Fruit fly (Drosophila melanogaster): ENCODE measurements around the gene Neto.

The Neto gene

dm6 chrX:13445695-13446094, at the start of gene Neto:
Gene Neto, plus strand, starts transcription at chrX:13445903.
- TF ChIP-seq CG11762 (GFP tag; optimal IDR thresholded peaks at IDR 0.05; ENCODE audit: insufficient read depth) (no peak), CG34406 (GFP tag; optimal IDR thresholded peaks at IDR 0.05) (no peak), CG10631 (GFP tag; optimal IDR thresholded peaks at IDR 0.05) (no peak), svp (GFP tag) (no peak), cyc (GFP tag; optimal IDR thresholded peaks at IDR 0.05) (no peak), Sox102F (GFP tag; optimal IDR thresholded peaks at IDR 0.05) (no peak), fd59A (GFP tag; optimal IDR thresholded peaks at IDR 0.05) (no peak), topi (GFP tag; optimal IDR thresholded peaks at IDR 0.05) (no peak), CG6808 (GFP tag; optimal IDR thresholded peaks at IDR 0.05) (no peak), CG8119 (GFP tag; IDR thresholded peaks at IDR 0.05) (no peak), dsx (GFP tag; optimal IDR thresholded peaks at IDR 0.05; ENCODE audit: poor library complexity, severe bottlenecking) (no peak), CG6163 (GFP tag; IDR thresholded peaks at IDR 0.05) (no peak), dac (GFP tag; optimal IDR thresholded peaks at IDR 0.05) (no peak), OdsH (GFP tag; optimal IDR thresholded peaks at IDR 0.05) (no peak)

- TF ChIP-seq fkh (GFP tag; optimal IDR thresholded peaks at IDR 0.05) (peak; percentile 39), eg (GFP tag; IDR thresholded peaks at IDR 0.05) (peak; percentile 62; the same call in 2 of the 3 replicates), CG15336 (GFP tag; IDR thresholded peaks at IDR 0.05) (no peak), CG6854 (GFP tag; optimal IDR thresholded peaks at IDR 0.05) (peak; percentile 100), CG6163 (GFP tag; IDR thresholded peaks at IDR 0.05) (peak; percentile 45; the same call in 1 of the 3 replicates), topi (GFP tag; optimal IDR thresholded peaks at IDR 0.05) (no peak), CG31627 (GFP tag; optimal IDR thresholded peaks at IDR 0.05) (no peak), Hr39 (GFP tag; optimal IDR thresholded peaks at IDR 0.05) (no peak), vri (GFP tag; optimal IDR thresholded peaks at IDR 0.05) (no peak)
Measured at dm6 chrX:13395988-13396377, 49.7 kb upstream of the Neto start.

- TF ChIP-seq Gug (GFP tag; IDR thresholded peaks at IDR 0.05) (no peak), Eip75B (GFP tag; optimal IDR thresholded peaks at IDR 0.05) (peak; percentile 28), CG31627 (GFP tag; optimal IDR thresholded peaks at IDR 0.05) (peak; percentile 60), CG9139 (GFP tag; optimal IDR thresholded peaks at IDR 0.05) (no peak), CG3032 (tag; optimal IDR thresholded peaks at IDR 0.05) (peak; percentile 12), acj6 (GFP tag; optimal IDR thresholded peaks at IDR 0.05) (peak; percentile 66), CG11902 (GFP tag; optimal IDR thresholded peaks at IDR 0.05) (peak; percentile 46), CG6276 (GFP tag; optimal IDR thresholded peaks at IDR 0.05) (peak; percentile 78), fd85E (GFP tag; optimal IDR thresholded peaks at IDR 0.05) (no peak), CG6792 (GFP tag; optimal IDR thresholded peaks at IDR 0.05) (peak; percentile 64), Hr39 (GFP tag; optimal IDR thresholded peaks at IDR 0.05) (peak; percentile 67), CG7368 (GFP tag; optimal IDR thresholded peaks at IDR 0.05) (peak; percentile 46), CG32006 (GFP tag; optimal IDR thresholded peaks at IDR 0.05) (peak; percentile 87), Sox102F (GFP tag; optimal IDR thresholded peaks at IDR 0.05) (peak; percentile 69), spab (GFP tag; optimal IDR thresholded peaks at IDR 0.05) (peak; percentile 43), Blimp-1 (GFP tag; optimal IDR thresholded peaks at IDR 0.05) (peak; percentile 57), Hr4 (GFP tag; optimal IDR thresholded peaks at IDR 0.05) (peak; percentile 65), CG15336 (GFP tag; IDR thresholded peaks at IDR 0.05) (peak; percentile 38; the same call in 1 of the 2 replicates), esn (GFP tag; optimal IDR thresholded peaks at IDR 0.05) (peak; percentile 84), svp (GFP tag) (peak; percentile 87), CG10631 (GFP tag; optimal IDR thresholded peaks at IDR 0.05) (peak; percentile 67), Hr38 (GFP tag; optimal IDR thresholded peaks at IDR 0.05) (no peak), CG11762 (GFP tag; optimal IDR thresholded peaks at IDR 0.05; ENCODE audit: insufficient read depth) (peak; percentile 40), CG34406 (GFP tag; optimal IDR thresholded peaks at IDR 0.05) (peak; percentile 80), net (GFP tag; optimal IDR thresholded peaks at IDR 0.05) (peak; percentile 68), CG6854 (GFP tag; optimal IDR thresholded peaks at IDR 0.05) (peak; percentile 81), eg (GFP tag; IDR thresholded peaks at IDR 0.05) (peak; percentile 53; the same call in 2 of the 3 replicates), CG1621 (tag; optimal IDR thresholded peaks at IDR 0.05) (peak; percentile 14), Met (GFP tag; optimal IDR thresholded peaks at IDR 0.05) (peak; percentile 72), CG8632 (GFP tag; optimal IDR thresholded peaks at IDR 0.05) (peak; percentile 66), achi (GFP tag; optimal IDR thresholded peaks at IDR 0.05) (peak; percentile 62), ss (GFP tag; optimal IDR thresholded peaks at IDR 0.05) (peak; percentile 34 to 35), Eip93F (GFP tag; optimal IDR thresholded peaks at IDR 0.05) (no peak), CG16779 (tag; optimal IDR thresholded peaks at IDR 0.05) (peak; percentile 52), CG8119 (GFP tag; IDR thresholded peaks at IDR 0.05) (peak; percentile 38; the same call in 2 of the 3 replicates)
Measured at dm6 chrX:13396378-13397099, 49.2 kb upstream of the Neto start, which contains the start of gene Bcat. Gene Bcat, plus strand, starts transcription at chrX:13396899.
